Fruit fly (Drosophila melanogaster) whole organism, pupa: ENCODE measurements around the gene M1BP.

Experiments used
- CG12605 ChIP-seq: fragments of 200-800 bp; sonication (Bioruptor generic); IDR thresholded peaks from 2 replicates; pipeline ENCODE4 v1.3.6; 2022; ENCODE audit warnings: missing biosample characterization, missing genetic modification characterization
- CG14655 ChIP-seq: fragments of 200-800 bp; sonication (Bioruptor generic); optimal IDR thresholded peaks from 3 replicates; lab custom pipeline; 2017; ENCODE audit warnings: mild to moderate bottlenecking, missing biosample characterization, missing genetic modification reagents, missing genetic modification characterization
- CG32121 ChIP-seq: fragments of 200-800 bp; sonication (Bioruptor generic); IDR thresholded peaks from 2 replicates; pipeline ENCODE4 v1.3.6; 2022; ENCODE audit warnings: missing biosample characterization, missing genetic modification characterization
- CG4496 ChIP-seq: fragments of 200-800 bp; sonication (Bioruptor generic); IDR thresholded peaks from 3 replicates; pipeline ENCODE4 v1.3.6; 2022; ENCODE audit warnings: missing biosample characterization, missing genetic modification characterization
- CG8159 ChIP-seq: fragments of 200-800 bp; sonication (Bioruptor generic); optimal IDR thresholded peaks from 3 replicates; lab custom pipeline; 2018; ENCODE audit warnings: missing biosample characterization, mild to moderate bottlenecking, missing genetic modification characterization, moderate library complexity
- CG9948 ChIP-seq: fragments of 200-800 bp; sonication (Bioruptor generic); optimal IDR thresholded peaks from 2 replicates; lab custom pipeline; 2018; ENCODE audit warnings: missing biosample characterization, mild to moderate bottlenecking, missing genetic modification characterization, moderate library complexity
- D1 ChIP-seq: fragments of 200-800 bp; sonication (Bioruptor generic); optimal IDR thresholded peaks from 2 replicates; lab custom pipeline; 2018; ENCODE audit warnings: missing biosample characterization, mild to moderate bottlenecking, missing genetic modification characterization, moderate library complexity
- EcR ChIP-seq: fragments of 200-800 bp; sonication (Bioruptor generic); optimal IDR thresholded peaks from 3 replicates; lab custom pipeline; 2019; ENCODE audit warnings: missing biosample characterization, missing genetic modification characterization, mild to moderate bottlenecking, moderate library complexity, missing genetic modification reagents
- Ets98B ChIP-seq: fragments of 200-800 bp; sonication (Bioruptor generic); IDR thresholded peaks from 2 replicates; pipeline ENCODE4 v1.3.6; 2022; ENCODE audit warnings: missing biosample characterization, missing genetic modification characterization
- Snoo ChIP-seq: fragments of 200-800 bp; sonication (Bioruptor generic); optimal IDR thresholded peaks from 3 replicates; lab custom pipeline; 2017; ENCODE audit warnings: missing biosample characterization, mild to moderate bottlenecking, missing genetic modification characterization, inconsistent platforms
- gl ChIP-seq: fragments of 200-800 bp; sonication (Bioruptor generic); optimal IDR thresholded peaks from 2 replicates; lab custom pipeline; 2018; ENCODE audit warnings: missing biosample characterization, mild to moderate bottlenecking, missing genetic modification characterization
- rn ChIP-seq: fragments of 200-800 bp; sonication (Bioruptor generic); IDR thresholded peaks from 2 replicates; pipeline ENCODE4 v1.3.6; 2022; ENCODE audit warnings: missing biosample characterization, missing genetic modification characterization

DNA sequence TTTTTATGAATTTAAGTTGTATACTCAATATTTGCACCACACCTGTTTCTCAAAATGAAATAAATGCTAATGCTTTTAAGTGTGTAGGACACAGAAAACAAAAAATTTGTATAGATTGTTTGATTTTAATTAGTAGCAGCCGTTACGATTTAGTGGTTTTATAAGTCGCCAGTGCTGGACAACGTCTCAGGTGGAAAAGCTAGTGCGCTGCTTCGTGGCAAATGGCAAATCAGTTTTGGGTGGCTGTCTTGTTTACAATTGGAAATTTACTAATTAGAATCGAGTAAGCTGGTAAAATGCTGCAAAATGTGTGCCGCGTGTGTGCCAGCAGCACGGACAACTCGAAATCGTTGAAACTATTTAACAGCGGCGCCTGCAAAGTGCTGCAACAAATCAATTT lies 4.9 kb downstream of the M1BP start, which contains the start of gene CG8159:
- TF ChIP-seq rn (GFP tag; lab: Robert Waterston, UW) (no peak), EcR (GFP tag; lab: Kevin White, UChicago) (no peak), CG8159 (no peak), Ets98B (GFP tag; lab: Robert Waterston, UW) (no peak), D1 (tag; lab: Kevin White, UChicago) (no peak), CG9948 (no peak), gl (tag; lab: Kevin White, UChicago) (no peak), CG32121 (GFP tag; lab: Robert Waterston, UW) (no peak), CG12605 (GFP tag; lab: Robert Waterston, UW) (no peak), Snoo (tag; lab: Kevin White, UChicago) (no peak), CG4496 (no peak), CG14655 (GFP tag; lab: Kevin White, UChicago) (no peak)
